Fruit fly (Drosophila melanogaster): ENCODE results near the gene CG46320.

CG46320 gene

dm6 chr3L:5655751-5656276, 8.1 kb upstream of the CG46320 start:
- TF ChIP-seq cic (GFP tag; optimal IDR thresholded peaks at IDR 0.05) (peak; percentile 6), bab1 (GFP tag; optimal IDR thresholded peaks at IDR 0.05) (no peak)

dm6 chr3L:5657221-5657963, 6.5 kb upstream of the CG46320 start, which contains the start of gene sif:
sif (plus strand) TSS chr3L:5657913.
- TF ChIP-seq cnc (optimal IDR thresholded peaks at IDR 0.05) (no peak), Mnt (GFP tag; optimal IDR thresholded peaks at IDR 0.05) (peak; percentile 10), CG12768 (GFP tag; optimal IDR thresholded peaks at IDR 0.05) (no peak), CG11617 (GFP tag; optimal IDR thresholded peaks at IDR 0.05) (no peak), Hr96 (GFP tag; optimal IDR thresholded peaks at IDR 0.05) (no peak), ovo (GFP tag; optimal IDR thresholded peaks at IDR 0.05) (no peak)

- TF ChIP-seq CG14711 (tag; optimal IDR thresholded peaks at IDR 0.05) (no peak), Mnt (GFP tag; optimal IDR thresholded peaks at IDR 0.05) (no peak), CG7045 (GFP tag; optimal IDR thresholded peaks at IDR 0.05) (no peak), kay (GFP tag; ENCODE audit: borderline replicate concordance) (no peak), Crg-1 (GFP tag; optimal IDR thresholded peaks at IDR 0.05) (no peak), ovo (GFP tag; optimal IDR thresholded peaks at IDR 0.05) (no peak)
Measured at dm6 chr3L:5658368-5658767, 5.6 kb upstream of the CG46320 start.

dm6 chr3L:5662071-5662470, 1.9 kb upstream of the CG46320 start, which contains the start of gene Sse:
Sse (minus strand) TSS chr3L:5662247.
- no peak for TF ChIP-seq cnc (optimal IDR thresholded peaks at IDR 0.05)
- peak; percentile 13 for TF ChIP-seq pad (GFP tag; optimal IDR thresholded peaks at IDR 0.05)
- peak; percentile 35 for TF ChIP-seq toe (GFP tag; optimal IDR thresholded peaks at IDR 0.05)
- TF ChIP-seq kay (GFP tag; ENCODE audit: borderline replicate concordance): peak; percentile 49
- no peak for TF ChIP-seq CG12768 (GFP tag; optimal IDR thresholded peaks at IDR 0.05)
- TF ChIP-seq bab1 (GFP tag; optimal IDR thresholded peaks at IDR 0.05): peak; percentile 13

- TF ChIP-seq Clk (GFP tag; optimal IDR thresholded peaks at IDR 0.05) (no peak), cic (GFP tag; optimal IDR thresholded peaks at IDR 0.05) (no peak), CG33017 (tag; optimal IDR thresholded peaks at IDR 0.05) (no peak), Crg-1 (GFP tag; optimal IDR thresholded peaks at IDR 0.05) (no peak), cnc (optimal IDR thresholded peaks at IDR 0.05) (no peak), CG1620 (GFP tag; optimal IDR thresholded peaks at IDR 0.05) (no peak)
Measured at dm6 chr3L:5663250-5663649, 671 bp upstream of the CG46320 start.

- TF ChIP-seq Mnt (GFP tag; optimal IDR thresholded peaks at IDR 0.05) (no peak), CG5204 (GFP tag; optimal IDR thresholded peaks at IDR 0.05) (no peak), cic (GFP tag; optimal IDR thresholded peaks at IDR 0.05) (no peak), CG7045 (GFP tag; optimal IDR thresholded peaks at IDR 0.05) (no peak), Crg-1 (GFP tag; optimal IDR thresholded peaks at IDR 0.05) (no peak), CG7101 (tag; optimal IDR thresholded peaks at IDR 0.05) (no peak), CG14711 (tag; optimal IDR thresholded peaks at IDR 0.05) (no peak), Hr96 (GFP tag; optimal IDR thresholded peaks at IDR 0.05) (no peak), cnc (optimal IDR thresholded peaks at IDR 0.05) (no peak), Clk (GFP tag; optimal IDR thresholded peaks at IDR 0.05) (no peak), CG11617 (GFP tag; optimal IDR thresholded peaks at IDR 0.05) (no peak), CG33017 (tag; optimal IDR thresholded peaks at IDR 0.05) (no peak), ovo (GFP tag; optimal IDR thresholded peaks at IDR 0.05) (no peak), CG1620 (GFP tag; optimal IDR thresholded peaks at IDR 0.05) (no peak), bab1 (GFP tag; optimal IDR thresholded peaks at IDR 0.05) (no peak), CG12768 (GFP tag; optimal IDR thresholded peaks at IDR 0.05) (no peak), pad (GFP tag; optimal IDR thresholded peaks at IDR 0.05) (no peak), kay (GFP tag; ENCODE audit: borderline replicate concordance) (no peak), tj (GFP tag; optimal IDR thresholded peaks at IDR 0.05) (no peak)
Measured at dm6 chr3L:5664719-5664973, 725 bp downstream of the CG46320 start.

dm6 chr3L:5665434-5665833, 1.5 kb downstream of the CG46320 start:
- TF ChIP-seq pad (GFP tag; optimal IDR thresholded peaks at IDR 0.05) (no peak), CG12768 (GFP tag; optimal IDR thresholded peaks at IDR 0.05) (peak; percentile 22), CG7045 (GFP tag; optimal IDR thresholded peaks at IDR 0.05) (no peak)

- no peak for TF ChIP-seq pad (GFP tag; optimal IDR thresholded peaks at IDR 0.05)
- no peak for TF ChIP-seq CG11617 (GFP tag; optimal IDR thresholded peaks at IDR 0.05)
- TF ChIP-seq kay (GFP tag; ENCODE audit: borderline replicate concordance): no peak
- no peak for TF ChIP-seq Crg-1 (GFP tag; optimal IDR thresholded peaks at IDR 0.05)
- no peak for TF ChIP-seq CG7101 (tag; optimal IDR thresholded peaks at IDR 0.05)
- no peak for TF ChIP-seq Clk (GFP tag; optimal IDR thresholded peaks at IDR 0.05)
- no peak for TF ChIP-seq cnc (optimal IDR thresholded peaks at IDR 0.05)
- no peak for TF ChIP-seq ovo (GFP tag; optimal IDR thresholded peaks at IDR 0.05)
- no peak for TF ChIP-seq Mnt (GFP tag; optimal IDR thresholded peaks at IDR 0.05)
- no peak for TF ChIP-seq tj (GFP tag; optimal IDR thresholded peaks at IDR 0.05)
Measured at dm6 chr3L:5666787-5667186, 2.9 kb downstream of the CG46320 start.

Data from whole organism, adult.